Worm (Caenorhabditis elegans) whole organism, L4/young adult: ENCODE measurements around the gene clec-214.

ENCODE experiments used
- W03F9.2 ChIP-seq: fragments of 150-350 bp; optimal IDR thresholded peaks from 2 replicates; lab custom pipeline; 2014; ENCODE audit warnings: missing biosample characterization, missing genetic modification characterization
- him-1 ChIP-seq: sonication (generic microtip); optimal IDR thresholded peaks from 2 replicates; lab custom pipeline; 2016; ENCODE audit warnings: missing genotype, missing genetic modification reagents, missing genetic modification characterization, missing compliant biosample characterization

ce11 chrV:7570955-7571354 is 39.2 kb upstream of the clec-214 start, which contains the start of gene F19F10.14:
- TF ChIP-seq him-1 (tag; lab: Kevin White, UChicago) (no peak), W03F9.2 (tag; lab: Kevin White, UChicago) (no peak)
